Fruit fly (Drosophila melanogaster) whole organism, embryonic: Measurements from ENCODE around the gene CenB1A.

Source experiments
- Blimp-1 ChIP-seq: fragments of 200-800 bp; sonication (Bioruptor generic); optimal IDR thresholded peaks from 3 replicates; lab custom pipeline; 2018; ENCODE audit warnings: missing biosample characterization, missing genetic modification characterization, mild to moderate bottlenecking, moderate library complexity, missing genetic modification reagents
- CG11247 ChIP-seq: fragments of 200-800 bp; sonication (Bioruptor generic); IDR thresholded peaks from 2 replicates; pipeline ENCODE4 v1.3.6; 2022; ENCODE audit warnings: missing biosample characterization, missing genetic modification characterization
- CG11560 ChIP-seq: fragments of 200-800 bp; sonication (Bioruptor generic); IDR thresholded peaks from 3 replicates; pipeline ENCODE4 v1.3.6; 2022; ENCODE audit warnings: missing biosample characterization, missing genetic modification characterization
- CG11695 ChIP-seq: fragments of 200-800 bp; sonication (Bioruptor generic); IDR thresholded peaks from 3 replicates; pipeline ENCODE4 v1.3.6; 2022; ENCODE audit warnings: missing biosample characterization, missing genetic modification characterization
- CG12155 ChIP-seq: fragments of 200-800 bp; sonication (Bioruptor generic); optimal IDR thresholded peaks from 3 replicates; lab custom pipeline; 2016; ENCODE audit warnings: missing biosample characterization, missing genetic modification characterization
- CG14050 ChIP-seq: fragments of 200-800 bp; sonication (Bioruptor generic); IDR thresholded peaks from 3 replicates; pipeline ENCODE4 v1.3.6; 2022; ENCODE audit warnings: missing biosample characterization, missing genetic modification characterization
- CG15073 ChIP-seq: fragments of 200-800 bp; sonication (Bioruptor generic); optimal IDR thresholded peaks from 2 replicates; lab custom pipeline; 2016; ENCODE audit warnings: missing biosample characterization, missing genetic modification characterization
- CG15514 ChIP-seq: fragments of 200-800 bp; sonication (Bioruptor generic); optimal IDR thresholded peaks from 3 replicates; lab custom pipeline; 2017; ENCODE audit warnings: missing biosample characterization, missing genetic modification characterization, mild to moderate bottlenecking, moderate library complexity, missing genetic modification reagents
- CG18599 ChIP-seq: fragments of 200-800 bp; sonication (Bioruptor generic); optimal IDR thresholded peaks from 3 replicates; lab custom pipeline; 2017; ENCODE audit warnings: missing biosample characterization, missing genetic modification characterization, mild to moderate bottlenecking, moderate library complexity, missing genetic modification reagents
- CG31441 ChIP-seq: fragments of 200-800 bp; sonication (Bioruptor generic); IDR thresholded peaks from 2 replicates; pipeline ENCODE4 v1.3.6; 2022; ENCODE audit warnings: missing biosample characterization, missing genetic modification characterization
- CG3407 ChIP-seq: fragments of 200-800 bp; sonication (Bioruptor generic); optimal IDR thresholded peaks from 2 replicates; lab custom pipeline; 2018; ENCODE audit warnings: missing biosample characterization, mild to moderate bottlenecking, missing genetic modification characterization
- CG34224 ChIP-seq: fragments of 200-800 bp; sonication (Bioruptor generic); IDR thresholded peaks from 3 replicates; pipeline ENCODE4 v1.3.6; 2022; ENCODE audit warnings: missing biosample characterization, missing genetic modification characterization; ENCODE audit not compliant: partially characterized antibody
- CG3838 ChIP-seq: fragments of 200-800 bp; sonication (Bioruptor generic); optimal IDR thresholded peaks from 3 replicates; lab custom pipeline; 2016; ENCODE audit warnings: missing biosample characterization, missing genetic modification characterization
- CG4328 ChIP-seq: fragments of 200-800 bp; sonication (Bioruptor generic); optimal IDR thresholded peaks from 3 replicates; lab custom pipeline; 2017; ENCODE audit warnings: missing biosample characterization, missing genetic modification reagents, missing genetic modification characterization
- CG4820 ChIP-seq: fragments of 200-800 bp; sonication (Bioruptor generic); optimal IDR thresholded peaks from 3 replicates; lab custom pipeline; 2016; ENCODE audit warnings: missing biosample characterization, missing genetic modification characterization
- CG4854 ChIP-seq: fragments of 200-800 bp; sonication (Bioruptor generic); optimal IDR thresholded peaks from 2 replicates; lab custom pipeline; 2016; ENCODE audit warnings: missing biosample characterization, missing genetic modification characterization, inconsistent platforms
- CG7556 ChIP-seq: fragments of 200-800 bp; sonication (Bioruptor generic); optimal IDR thresholded peaks from 2 replicates; lab custom pipeline; 2017; ENCODE audit warnings: missing biosample characterization, mild to moderate bottlenecking, missing genetic modification characterization
- CTCF ChIP-seq: fragments of 200-800 bp; sonication (Bioruptor generic); optimal IDR thresholded peaks from 2 replicates; lab custom pipeline; 2017; ENCODE audit warnings: missing biosample characterization, mild to moderate bottlenecking, missing genetic modification characterization, moderate library complexity
- Hand ChIP-seq: fragments of 200-800 bp; sonication (Bioruptor generic); optimal IDR thresholded peaks from 2 replicates; lab custom pipeline; 2017; ENCODE audit warnings: mild to moderate bottlenecking, missing biosample characterization, missing genetic modification reagents, missing genetic modification characterization
- HmgD ChIP-seq: fragments of 200-800 bp; sonication (Bioruptor generic); optimal IDR thresholded peaks from 3 replicates; lab custom pipeline; 2016; ENCODE audit warnings: missing biosample characterization, missing genetic modification characterization
- Lim3 ChIP-seq: fragments of 200-800 bp; sonication (Bioruptor generic); IDR thresholded peaks from 2 replicates; pipeline ENCODE4 v1.3.6; 2022; ENCODE audit warnings: missing biosample characterization, missing genetic modification characterization
- Nf-YB ChIP-seq: fragments of 200-800 bp; sonication (Bioruptor generic); optimal IDR thresholded peaks from 3 replicates; lab custom pipeline; 2019; ENCODE audit warnings: missing biosample characterization, mild to moderate bottlenecking, missing genetic modification characterization, moderate library complexity
- Oli ChIP-seq: fragments of 200-800 bp; sonication (Bioruptor generic); optimal IDR thresholded peaks from 2 replicates; lab custom pipeline; 2018; ENCODE audit warnings: missing biosample characterization, mild to moderate bottlenecking, missing genetic modification characterization, moderate library complexity
- Ssrp ChIP-seq: fragments of 200-800 bp; sonication (Bioruptor generic); optimal IDR thresholded peaks from 2 replicates; lab custom pipeline; 2018; ENCODE audit warnings: missing biosample characterization, mild to moderate bottlenecking, missing genetic modification characterization, moderate library complexity
- Stat92E ChIP-seq, 3 experiments: fragments of >200 bp in 2 of 3; fragments of 200-800 bp in 1 of 3; sonication (Bioruptor generic) in 1 of 3; optimal IDR thresholded peaks; 2 replicates each; lab custom pipeline; 2017 to 2019; ENCODE audit warnings: missing biosample characterization in 3 of 3, missing genetic modification characterization in 3 of 3, mild to moderate bottlenecking in 1 of 3, moderate library complexity in 1 of 3
- Usf ChIP-seq: fragments of 200-800 bp; sonication (Bioruptor generic); optimal IDR thresholded peaks from 2 replicates; lab custom pipeline; 2017; ENCODE audit warnings: missing genotype, missing biosample characterization, missing genetic modification characterization
- ab ChIP-seq: fragments of 200-800 bp; sonication (Bioruptor generic); optimal IDR thresholded peaks from 2 replicates; lab custom pipeline; 2016; ENCODE audit warnings: missing biosample characterization, missing genetic modification characterization
- btn ChIP-seq: fragments of 200-800 bp; sonication (Bioruptor generic); optimal IDR thresholded peaks from 2 replicates; lab custom pipeline; 2016; ENCODE audit warnings: missing biosample characterization, missing genetic modification characterization
- esg ChIP-seq: fragments of 200-800 bp; sonication (Bioruptor generic); conservative IDR thresholded peaks from 2 replicates; pipeline ENCODE4 v1.3.6; 2022; ENCODE audit warnings: missing biosample characterization, missing genetic modification characterization
- eve ChIP-seq, 2 experiments: fragments of >200 bp; optimal IDR thresholded peaks; 2 replicates each; lab custom pipeline; 2017; ENCODE audit warnings: missing biosample characterization in 2 of 2, missing genetic modification characterization in 2 of 2
- fd96Cb ChIP-seq: fragments of 200-800 bp; sonication (Bioruptor generic); optimal IDR thresholded peaks from 2 replicates; lab custom pipeline; 2018; ENCODE audit warnings: missing biosample characterization, mild to moderate bottlenecking, missing genetic modification characterization, moderate library complexity
- gro ChIP-seq: fragments of 200-800 bp; sonication (Bioruptor generic); optimal IDR thresholded peaks from 2 replicates; lab custom pipeline; 2016; ENCODE audit warnings: missing biosample characterization, missing genetic modification characterization
- hbn ChIP-seq: fragments of 200-800 bp; sonication (Bioruptor generic); IDR thresholded peaks from 2 replicates; pipeline ENCODE4 v1.3.6; 2022; ENCODE audit warnings: missing biosample characterization, missing genetic modification characterization; ENCODE audit not compliant: partially characterized antibody
- her ChIP-seq: fragments of 200-800 bp; sonication (Bioruptor generic); optimal IDR thresholded peaks from 2 replicates; lab custom pipeline; 2016; ENCODE audit warnings: missing biosample characterization, missing genetic modification characterization
- insv ChIP-seq, 2 experiments: fragments of 200-800 bp; sonication (Bioruptor generic); optimal IDR thresholded peaks; 3 replicates each; lab custom pipeline; 2016 to 2018; ENCODE audit warnings: missing biosample characterization in 2 of 2, missing genetic modification characterization in 2 of 2
- kay ChIP-seq: fragments of 200-800 bp; sonication (Bioruptor generic); optimal IDR thresholded peaks from 2 replicates; lab custom pipeline; 2016; ENCODE audit warnings: missing biosample characterization, missing genetic modification characterization
- mirr ChIP-seq: fragments of 200-800 bp; sonication (Bioruptor generic); optimal IDR thresholded peaks from 3 replicates; lab custom pipeline; 2018; ENCODE audit warnings: missing biosample characterization, mild to moderate bottlenecking, missing genetic modification characterization
- nom ChIP-seq: fragments of 200-800 bp; sonication (Bioruptor generic); optimal IDR thresholded peaks from 2 replicates; lab custom pipeline; 2017; ENCODE audit warnings: missing biosample characterization, missing genetic modification characterization, mild to moderate bottlenecking, moderate library complexity, missing genetic modification reagents
- onecut ChIP-seq: fragments of 200-800 bp; sonication (Bioruptor generic); IDR thresholded peaks from 2 replicates; pipeline ENCODE4 v1.3.6; 2022; ENCODE audit warnings: missing biosample characterization, missing genetic modification characterization
- org-1 ChIP-seq: fragments of 200-800 bp; sonication (Bioruptor generic); optimal IDR thresholded peaks from 2 replicates; lab custom pipeline; 2017; ENCODE audit warnings: missing biosample characterization, missing genetic modification characterization
- prd ChIP-seq, 3 experiments: fragments of >200 bp in 2 of 3; fragments of 200-800 bp in 1 of 3; sonication (Bioruptor generic) in 1 of 3; optimal IDR thresholded peaks in 2 of 3; IDR thresholded peaks in 1 of 3; 2 replicates in 2 of 3; 3 replicates in 1 of 3; pipeline versions ENCODE4 v1.3.6 to Lab custom; 2017 to 2022; ENCODE audit warnings: missing biosample characterization in 1 of 3, missing genetic modification characterization in 1 of 3
- repo ChIP-seq: fragments of 200-800 bp; sonication (Bioruptor generic); optimal IDR thresholded peaks from 2 replicates; lab custom pipeline; 2016; ENCODE audit warnings: missing biosample characterization, missing genetic modification characterization
- row ChIP-seq: fragments of 200-800 bp; sonication (Bioruptor generic); IDR thresholded peaks from 3 replicates; pipeline ENCODE4 v1.3.6; 2022; ENCODE audit warnings: missing biosample characterization, missing genetic modification characterization
- run ChIP-seq: fragments of 200-800 bp; sonication (Bioruptor generic); optimal IDR thresholded peaks from 3 replicates; lab custom pipeline; 2018; ENCODE audit warnings: missing biosample characterization, mild to moderate bottlenecking, missing genetic modification characterization
- shn ChIP-seq: fragments of 200-800 bp; sonication (Bioruptor generic); optimal IDR thresholded peaks from 3 replicates; lab custom pipeline; 2016; ENCODE audit warnings: missing biosample characterization, missing genetic modification characterization
- sima ChIP-seq: fragments of 200-800 bp; sonication (Bioruptor generic); optimal IDR thresholded peaks from 2 replicates; lab custom pipeline; 2016; ENCODE audit warnings: missing biosample characterization, missing genetic modification characterization
- sna ChIP-seq: fragments of 200-800 bp; sonication (Bioruptor generic); IDR thresholded peaks from 2 replicates; pipeline ENCODE4 v1.3.6; 2022; ENCODE audit warnings: missing biosample characterization, missing genetic modification characterization; ENCODE audit not compliant: partially characterized antibody
- sob ChIP-seq: fragments of 200-800 bp; sonication (Bioruptor generic); IDR thresholded peaks from 2 replicates; pipeline ENCODE4 v1.3.6; 2022; ENCODE audit warnings: missing biosample characterization, missing genetic modification characterization
- tap ChIP-seq: fragments of 200-800 bp; optimal IDR thresholded peaks from 3 replicates; lab custom pipeline; 2019; ENCODE audit warnings: missing biosample characterization, mild to moderate bottlenecking, missing genetic modification characterization, moderate library complexity
- zen2 ChIP-seq: fragments of 200-800 bp; sonication (Bioruptor generic); IDR thresholded peaks from 3 replicates; pipeline ENCODE4 v1.3.6; 2022; ENCODE audit warnings: missing biosample characterization, missing genetic modification characterization; ENCODE audit not compliant: partially characterized antibody
- zfh2 ChIP-seq: fragments of 200-800 bp; sonication (Bioruptor generic); optimal IDR thresholded peaks from 2 replicates; lab custom pipeline; 2016; ENCODE audit warnings: missing biosample characterization, missing genetic modification characterization

CenB1A gene

dm6 chr3R:23157664-23158151 is 39.5 kb downstream of the CenB1A start, which contains the start of gene unk (continued):
- TF ChIP-seq esg (no peak), CG34224 (GFP tag; lab: Robert Waterston, UW) (peak; percentile 98), insv (GFP tag; optimal IDR thresholded peaks at IDR 0.05; lab: Kevin White, UChicago) (no peak), her (GFP tag; lab: Kevin White, UChicago) (no peak), CG15514 (GFP tag; lab: Kevin White, UChicago) (peak; percentile 39), nom (no peak), sob (GFP tag; lab: Robert Waterston, UW) (peak; percentile 65; the same call in 1 of the 2 replicates), sna (GFP tag; lab: Robert Waterston, UW) (peak; percentile 97), CG11560 (tag; lab: Robert Waterston, UW) (peak; percentile 87; the same call in 2 of the 3 replicates), prd (optimal IDR thresholded peaks at IDR 0.05; lab: Kevin White, UChicago) (no peak), prd (GFP tag; IDR thresholded peaks at IDR 0.05; lab: Robert Waterston, UW) (no peak), Oli (tag; lab: Kevin White, UChicago) (no peak), CG4854 (GFP tag; lab: Kevin White, UChicago) (no peak), eve (GFP tag; optimal IDR thresholded peaks at IDR 0.05; lab: Kevin White, UChicago) (no peak), ab (GFP tag; lab: Kevin White, UChicago) (no peak), CG7556 (no peak), org-1 (GFP tag; lab: Kevin White, UChicago) (no peak), Nf-YB (GFP tag; lab: Kevin White, UChicago) (no peak), repo (GFP tag; lab: Kevin White, UChicago) (no peak), Stat92E (GFP tag; optimal IDR thresholded peaks at IDR 0.05; lab: Kevin White, UChicago) (peak in 1 of 3 experiments; percentile 39), Blimp-1 (GFP tag; lab: Kevin White, UChicago) (no peak), CG15073 (no peak), Hand (GFP tag; lab: Kevin White, UChicago) (no peak), gro (GFP tag; lab: Kevin White, UChicago) (peak; percentile 54), fd96Cb (tag; lab: Kevin White, UChicago) (no peak), onecut (no peak; the same call in 1 of the 2 replicates), tap (no peak), mirr (GFP tag; lab: Kevin White, UChicago) (no peak), run (tag; lab: Kevin White, UChicago) (no peak), HmgD (GFP tag; lab: Kevin White, UChicago) (peak; percentile 35), CG4820 (GFP tag; lab: Kevin White, UChicago) (no peak), btn (GFP tag; lab: Kevin White, UChicago) (no peak), zen2 (peak; percentile 97), CG4328 (GFP tag; lab: Kevin White, UChicago) (no peak), hbn (GFP tag; lab: Robert Waterston, UW) (peak; percentile 96), CG18599 (GFP tag; lab: Kevin White, UChicago) (no peak), Usf (GFP tag; lab: Kevin White, UChicago) (no peak), CG11695 (no peak), shn (GFP tag; lab: Kevin White, UChicago) (peak; percentile 36), CTCF (GFP tag; lab: Kevin White, UChicago) (peak; percentile 79), kay (no peak), CG12155 (GFP tag; lab: Kevin White, UChicago) (peak; percentile 33), CG31441 (GFP tag; lab: Robert Waterston, UW) (no peak), zfh2 (GFP tag; lab: Kevin White, UChicago) (peak; percentile 21), Lim3 (no peak), row (GFP tag; lab: Robert Waterston, UW) (peak; percentile 57; the same call in 2 of the 3 replicates), CG3407 (no peak), CG14050 (GFP tag; lab: Robert Waterston, UW) (no peak), CG3838 (GFP tag; lab: Kevin White, UChicago) (no peak), Ssrp (no peak), CG11247 (GFP tag; lab: Robert Waterston, UW) (no peak), sima (no peak)
